Worm (Caenorhabditis elegans) whole organism, L4/young adult: ENCODE data around the gene zim-3.

Experiments used
- W03F9.2 ChIP-seq: fragments of 150-350 bp; optimal IDR thresholded peaks from 2 replicates; lab custom pipeline; 2014; ENCODE audit warnings: missing biosample characterization, missing genetic modification characterization
- dao-5 ChIP-seq: sonication (generic microtip); optimal IDR thresholded peaks from 2 replicates; lab custom pipeline; 2016; ENCODE audit warnings: missing genotype, missing genetic modification characterization, moderate library complexity, missing compliant biosample characterization
- him-1 ChIP-seq: sonication (generic microtip); optimal IDR thresholded peaks from 2 replicates; lab custom pipeline; 2016; ENCODE audit warnings: missing genotype, missing genetic modification reagents, missing genetic modification characterization, missing compliant biosample characterization

The zim-3 gene

DNA sequence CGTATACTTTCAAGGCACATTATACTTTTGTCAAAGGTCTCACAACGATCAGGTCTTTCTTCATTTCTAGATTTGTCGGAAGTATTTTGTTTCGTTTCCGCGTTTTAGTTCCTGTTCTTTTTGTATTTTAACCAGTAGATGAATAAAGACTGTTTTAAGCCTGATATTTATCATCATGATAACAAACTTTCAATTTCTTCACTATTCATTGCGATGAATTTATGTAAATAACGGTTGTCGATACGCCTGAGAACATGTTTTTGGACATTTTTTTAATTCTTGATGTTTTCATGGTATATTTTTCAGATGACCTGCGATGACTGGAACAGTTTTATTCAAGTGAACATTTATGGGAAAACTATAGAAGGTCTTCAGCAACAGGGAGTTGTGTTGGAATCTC lies at the start of gene zim-3:
Gene zim-3, plus strand, starts transcription at position 301 of the 400 bp plus-strand sequence.
- TF ChIP-seq him-1 (tag; lab: Kevin White, UChicago) (no peak), W03F9.2 (no peak), dao-5 (tag; lab: Kevin White, UChicago) (no peak)

- TF ChIP-seq dao-5 (tag; lab: Kevin White, UChicago), result no peak
- TF ChIP-seq W03F9.2, result no peak
- TF ChIP-seq him-1 (tag; lab: Kevin White, UChicago), result no peak
Measured at ce11 chrIV:10511432-10511831, 47.1 kb upstream of the zim-3 start.

DNA sequence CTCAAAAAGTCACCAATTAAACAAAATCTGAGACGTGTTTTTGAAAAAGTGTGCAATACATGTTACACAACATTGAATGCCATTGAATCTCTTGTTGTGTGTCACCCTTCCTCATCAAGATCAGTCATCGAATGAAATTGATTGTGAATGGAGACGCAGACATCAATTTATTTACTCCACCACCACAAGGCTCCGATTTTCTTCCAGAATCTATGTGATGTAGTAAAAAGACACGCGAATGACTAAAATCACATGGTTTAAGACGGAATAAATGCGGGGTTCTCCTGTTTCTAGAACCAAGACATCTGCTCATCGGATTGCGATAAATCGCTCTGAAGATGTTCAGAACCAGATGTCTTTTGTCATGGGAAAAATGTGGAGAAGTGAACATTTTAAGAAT lies 45.8 kb upstream of the zim-3 start:
- TF ChIP-seq W03F9.2, result no peak
- TF ChIP-seq him-1 (tag; lab: Kevin White, UChicago), result no peak
- no peak for TF ChIP-seq dao-5 (tag; lab: Kevin White, UChicago)

ce11 chrIV:10513266-10513665 lies 45.2 kb upstream of the zim-3 start:
- TF ChIP-seq dao-5 (tag; lab: Kevin White, UChicago) (no peak), him-1 (tag; lab: Kevin White, UChicago) (no peak), W03F9.2 (no peak)

DNA sequence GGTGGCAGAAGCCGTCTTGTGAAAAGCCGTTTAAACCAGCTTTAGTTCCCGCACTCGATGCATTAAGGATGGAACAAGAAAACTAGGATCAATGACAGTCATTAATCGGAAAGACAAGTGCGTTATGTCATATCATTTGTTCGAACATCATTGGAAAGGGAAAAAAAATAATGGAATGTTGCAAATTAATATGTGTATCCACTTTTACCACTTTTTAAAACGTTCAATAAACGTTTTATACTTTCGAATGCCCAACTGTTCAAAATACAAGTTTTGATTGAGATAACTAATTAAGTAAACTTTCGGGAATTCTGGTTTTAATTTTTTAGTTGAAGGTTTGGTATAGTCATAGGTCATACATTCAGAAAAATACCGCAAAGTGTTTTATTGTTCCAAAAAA lies 43.4 kb upstream of the zim-3 start, which contains the start of gene C02F4.4:
Gene C02F4.4, minus strand, starts transcription at position 101 of the 400 bp plus-strand sequence.
- TF ChIP-seq dao-5 (tag; lab: Kevin White, UChicago) (no peak), W03F9.2 (no peak), him-1 (tag; lab: Kevin White, UChicago) (no peak)

ce11 chrIV:10518652-10519051 lies 39.9 kb upstream of the zim-3 start:
- TF ChIP-seq dao-5 (tag; lab: Kevin White, UChicago), result no peak
- TF ChIP-seq him-1 (tag; lab: Kevin White, UChicago), result no peak

DNA sequence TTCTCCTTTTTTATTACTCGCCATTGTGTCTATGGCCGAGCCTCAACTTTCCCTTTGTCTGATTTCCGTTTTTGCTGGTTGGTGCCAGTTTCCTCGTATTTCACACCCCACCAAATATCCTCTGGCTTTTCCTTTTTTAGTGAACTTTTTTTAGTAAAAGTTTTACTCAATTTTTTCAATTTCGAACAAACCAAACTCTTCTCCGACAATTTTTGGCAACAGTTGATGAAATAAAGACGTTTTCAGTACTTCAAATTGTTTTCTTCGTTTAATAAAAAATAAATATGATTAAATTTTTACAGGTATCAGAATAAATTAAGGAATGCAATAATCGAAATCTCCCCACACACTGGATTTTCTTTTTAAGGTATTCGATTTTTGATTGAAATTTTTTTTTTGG lies 37.4 kb upstream of the zim-3 start, which contains the start of gene cal-4:
Gene cal-4, plus strand, starts transcription at position 301 of the 400 bp plus-strand sequence.
- TF ChIP-seq him-1 (tag; lab: Kevin White, UChicago) (no peak), dao-5 (tag; lab: Kevin White, UChicago) (no peak), W03F9.2 (no peak)

DNA sequence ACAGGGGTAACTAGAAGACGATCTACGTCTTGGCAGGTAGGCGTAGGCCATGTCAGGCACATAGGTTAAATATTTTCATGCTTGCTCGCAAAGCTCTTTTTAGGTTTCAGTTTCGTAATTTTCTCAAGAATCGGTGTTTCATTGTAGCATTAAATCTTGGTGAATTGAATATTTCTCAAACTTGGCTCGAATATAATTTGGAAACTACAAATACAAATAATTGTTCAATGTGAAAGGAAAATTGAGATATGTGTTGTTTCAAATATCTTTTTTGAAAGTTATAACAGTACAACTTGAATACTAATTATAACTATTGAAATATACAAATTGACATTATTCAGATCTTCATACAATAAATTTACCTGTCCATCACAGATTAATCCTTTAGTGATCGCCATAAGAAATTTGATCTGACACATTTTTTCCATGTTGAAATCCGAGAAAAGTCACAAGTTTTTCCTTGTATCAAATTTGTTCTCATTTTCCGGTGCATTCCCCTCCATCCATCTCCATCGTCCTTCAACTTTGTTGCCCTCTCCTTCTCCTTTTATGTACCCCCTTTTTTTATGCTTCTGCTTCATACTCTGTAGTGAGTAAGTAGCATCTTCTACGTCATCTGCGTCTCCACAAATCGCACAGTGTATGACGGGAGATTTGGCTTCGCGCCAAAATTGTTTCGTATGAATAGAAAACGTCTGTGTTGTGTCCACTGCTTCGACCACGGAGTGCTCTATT lies 34.3 kb upstream of the zim-3 start, which contains the start of gene C02F4.5:
Gene C02F4.5, minus strand, starts transcription at position 51 of the 735 bp plus-strand sequence.
- no peak for TF ChIP-seq W03F9.2
- TF ChIP-seq him-1 (tag; lab: Kevin White, UChicago), result no peak
- no peak for TF ChIP-seq dao-5 (tag; lab: Kevin White, UChicago)

DNA sequence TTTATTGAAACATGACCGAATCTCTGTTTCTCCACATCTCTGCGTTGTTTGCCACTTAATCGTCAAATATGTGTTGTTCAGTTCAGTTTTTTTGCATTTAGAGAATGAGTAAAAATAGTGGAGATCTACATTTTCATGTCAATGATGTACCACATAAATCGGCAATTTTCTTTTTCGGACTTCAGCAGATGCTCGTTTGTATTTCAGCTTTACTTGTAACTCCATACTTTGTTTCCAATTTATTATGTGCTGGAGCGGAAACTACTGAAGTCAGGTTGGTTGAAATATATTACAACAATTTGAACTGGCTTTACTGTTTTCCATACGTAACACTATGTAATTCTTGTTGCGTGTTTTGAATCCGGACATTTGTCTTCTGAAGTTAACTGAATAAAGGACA lies 27.9 kb upstream of the zim-3 start, which contains the start of gene T07G12.2:
Gene T07G12.2, plus strand, starts transcription at position 62 of the 400 bp plus-strand sequence.
- TF ChIP-seq him-1 (tag; lab: Kevin White, UChicago) (peak; percentile 6), dao-5 (tag; lab: Kevin White, UChicago) (no peak)

DNA sequence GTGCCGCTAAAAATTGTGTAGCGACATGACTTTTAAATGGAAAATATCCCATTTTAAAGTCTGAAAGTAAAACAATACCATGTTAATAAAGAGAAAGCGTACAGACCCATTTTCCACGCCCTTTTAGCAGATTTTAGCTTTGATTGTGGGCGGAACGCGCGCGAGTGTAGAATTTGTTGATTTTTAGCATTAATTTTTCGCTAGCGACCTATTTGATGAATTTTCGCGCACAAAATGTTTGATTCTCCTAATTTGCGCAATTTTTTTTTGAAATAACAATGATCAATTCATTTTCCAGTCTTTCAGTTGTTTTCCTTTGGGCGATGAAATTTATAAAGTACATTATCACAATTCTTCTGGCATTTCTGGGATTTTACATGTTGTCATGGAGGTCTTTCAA lies 24.9 kb upstream of the zim-3 start, which contains the start of gene T07G12.3:
Gene T07G12.3, plus strand, starts transcription at position 301 of the 400 bp plus-strand sequence.
- TF ChIP-seq him-1 (tag; lab: Kevin White, UChicago), result no peak
- no peak for TF ChIP-seq W03F9.2
- no peak for TF ChIP-seq dao-5 (tag; lab: Kevin White, UChicago)

- TF ChIP-seq W03F9.2, result no peak
- no peak for TF ChIP-seq him-1 (tag; lab: Kevin White, UChicago)
- TF ChIP-seq dao-5 (tag; lab: Kevin White, UChicago), result no peak
Measured at ce11 chrIV:10538584-10538983, 19.9 kb upstream of the zim-3 start, which contains the start of gene T07G12.4. T07G12.4 (minus strand) TSS chrIV:10538684.

ce11 chrIV:10542283-10542682 lies 16.2 kb upstream of the zim-3 start:
- TF ChIP-seq dao-5 (tag; lab: Kevin White, UChicago), result no peak
- no peak for TF ChIP-seq W03F9.2
- TF ChIP-seq him-1 (tag; lab: Kevin White, UChicago), result no peak

DNA sequence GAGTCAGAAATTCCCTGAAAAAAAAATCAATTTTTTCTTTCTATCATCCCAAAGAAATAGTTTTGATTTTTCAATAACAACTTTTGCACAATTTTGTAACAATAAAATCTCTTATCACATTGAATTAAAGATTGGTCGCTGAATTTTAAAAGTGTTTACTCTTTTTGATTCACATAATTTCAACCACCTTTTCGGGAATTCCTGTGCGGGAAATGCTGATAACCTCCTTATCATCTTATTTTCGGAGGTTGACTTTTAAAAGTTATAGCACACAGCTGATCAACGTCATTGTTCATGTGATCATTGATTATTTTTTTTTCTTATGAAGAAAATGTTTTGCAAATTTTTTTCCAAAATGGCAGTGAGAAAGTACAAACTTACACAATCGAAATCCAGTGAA lies 15.2 kb upstream of the zim-3 start:
- TF ChIP-seq dao-5 (tag; lab: Kevin White, UChicago), result no peak

ce11 chrIV:10545038-10545437 lies 13.5 kb upstream of the zim-3 start, which contains the start of gene T07G12.5:
T07G12.5 (minus strand) TSS chrIV:10545138.
- no peak for TF ChIP-seq W03F9.2
- TF ChIP-seq him-1 (tag; lab: Kevin White, UChicago), result no peak
- TF ChIP-seq dao-5 (tag; lab: Kevin White, UChicago), result no peak
